Worm (Caenorhabditis elegans) whole organism, L4 larva: Measurements from ENCODE around the gene C49H3.6.

Experiments
- ama-1 ChIP-seq: fragments of 150-350 bp; optimal IDR thresholded peaks from 2 replicates; lab custom pipeline; 2014; ENCODE audit warnings: inconsistent platforms, mixed read lengths
- ceh-44 ChIP-seq: fragments of 200-800 bp; sonication (Bioruptor generic); IDR thresholded peaks from 2 replicates; pipeline ENCODE4 v1.3.6; 2022; ENCODE audit warnings: missing genetic modification reagents, missing genetic modification characterization, missing compliant biosample characterization
- jun-1 ChIP-seq: fragments of 150-350 bp; optimal IDR thresholded peaks from 2 replicates; lab custom pipeline; 2014; ENCODE audit warnings: missing biosample characterization, missing genetic modification reagents, missing genetic modification characterization
- lin-13 ChIP-seq: fragments of 150-350 bp; optimal IDR thresholded peaks from 2 replicates; lab custom pipeline; 2014; ENCODE audit warnings: missing biosample characterization, missing genetic modification reagents, missing genetic modification characterization
- lin-15B ChIP-seq: fragments of 150-350 bp; sonication (generic microtip); optimal IDR thresholded peaks from 3 replicates; lab custom pipeline; 2014; ENCODE audit warnings: missing biosample characterization, missing genetic modification characterization
- mdl-1 ChIP-seq, 2 experiments: fragments of 150-350 bp in 1 of 2; sonication (generic microtip) in 1 of 2; optimal IDR thresholded peaks; 2 replicates each; lab custom pipeline; 2014 to 2017; ENCODE audit warnings: missing biosample characterization in 2 of 2, missing genetic modification characterization in 2 of 2
- nhr-41 ChIP-seq: fragments of 200-800 bp; sonication (Bioruptor generic); IDR thresholded peaks from 2 replicates; pipeline ENCODE4 v1.3.6; 2022; ENCODE audit warnings: missing genetic modification reagents, missing genetic modification characterization, missing compliant biosample characterization
- zfp-2 ChIP-seq: sonication (generic microtip); optimal IDR thresholded peaks from 2 replicates; lab custom pipeline; 2016; ENCODE audit warnings: mild to moderate bottlenecking, missing genetic modification characterization, missing compliant biosample characterization

ce11 chrIV:7926102-7926840 is 22.7 kb downstream of the C49H3.6 start, which contains the start of gene rps-2:
- TF ChIP-seq lin-13 (GFP tag; lab: Kevin White, UChicago) (no peak), lin-15B (tag; lab: Kevin White, UChicago) (no peak), mdl-1 (tag; optimal IDR thresholded peaks at IDR 0.05; lab: Kevin White, UChicago) (no peak), zfp-2 (tag; lab: Kevin White, UChicago) (no peak), ama-1 (lab: Kevin White, UChicago) (no peak), jun-1 (no peak), ceh-44 (GFP tag; lab: Robert Waterston, UW) (no peak), nhr-41 (GFP tag; lab: Robert Waterston, UW) (no peak)
